Fruit fly (Drosophila melanogaster): ENCODE data around the gene CG6696.

The CG6696 gene

dm6 chrX:18644890-18645289, 17.1 kb downstream of the CG6696 start (continued):
- peak; percentile 80 for TF ChIP-seq salm (tag; optimal IDR thresholded peaks at IDR 0.05)
- TF ChIP-seq CG6813 (GFP tag; optimal IDR thresholded peaks at IDR 0.05) = peak; percentile 71
- no peak for TF ChIP-seq nerfin-2 (GFP tag; IDR thresholded peaks at IDR 0.05; ENCODE audit: partially characterized antibody)

dm6 chrX:18643057-18643656, 18.8 kb downstream of the CG6696 start:
- TF ChIP-seq twi (tag; optimal IDR thresholded peaks at IDR 0.05) = peak; percentile 12
- TF ChIP-seq chinmo (GFP tag; IDR thresholded peaks at IDR 0.05; ENCODE audit: partially characterized antibody) = 0 out of 4 replicates have a peak, but pooled peaks have one; percentile 44
- TF ChIP-seq CG34422 (GFP tag; IDR thresholded peaks at IDR 0.05) = no peak
- no peak for TF ChIP-seq Fer2 (tag; optimal IDR thresholded peaks at IDR 0.05)
- 0 out of 2 replicates have a peak, but pooled peaks have one; percentile 17 for TF ChIP-seq CG8765 (GFP tag; IDR thresholded peaks at IDR 0.05)
- peak in 1 of 2 experiments; percentile 95 for TF ChIP-seq Hr78 (GFP tag; optimal IDR thresholded peaks at IDR 0.05)
- no peak for TF ChIP-seq CG18262 (tag; optimal IDR thresholded peaks at IDR 0.05)
- TF ChIP-seq cg (GFP tag; optimal IDR thresholded peaks at IDR 0.05) = peak; percentile 62
- peak; percentile 69 for TF ChIP-seq crol (GFP tag; IDR thresholded peaks at IDR 0.05)
- TF ChIP-seq CG8281 (tag; optimal IDR thresholded peaks at IDR 0.05) = no peak
- no peak for TF ChIP-seq cwo (GFP tag; optimal IDR thresholded peaks at IDR 0.05)

- TF ChIP-seq peb (GFP tag; IDR thresholded peaks at IDR 0.05) (no peak), crol (GFP tag; IDR thresholded peaks at IDR 0.05) (peak; percentile 91), Sin3A (optimal IDR thresholded peaks at IDR 0.05) (no peak), CG4360 (GFP tag; IDR thresholded peaks at IDR 0.05) (peak; percentile 72), Bgb (GFP tag; IDR thresholded peaks at IDR 0.05; ENCODE audit: partially characterized antibody) (no peak), CG10321 (GFP tag; IDR thresholded peaks at IDR 0.05) (no peak), pho (GFP tag; optimal IDR thresholded peaks at IDR 0.05) (no peak), CG1603 (tag; optimal IDR thresholded peaks at IDR 0.05) (no peak), Sry-β (GFP tag; optimal IDR thresholded peaks at IDR 0.05) (no peak), MBD-R2 (GFP tag; IDR thresholded peaks at IDR 0.05) (no peak), CG17385 (GFP tag; optimal IDR thresholded peaks at IDR 0.05) (peak; percentile 47), CG1529 (GFP tag; optimal IDR thresholded peaks at IDR 0.05) (no peak), pros (GFP tag; optimal IDR thresholded peaks at IDR 0.05) (peak; percentile 40), CG7786 (GFP tag; optimal IDR thresholded peaks at IDR 0.05) (no peak), ase (GFP tag; IDR thresholded peaks at IDR 0.05) (no peak), corto (GFP tag; optimal IDR thresholded peaks at IDR 0.05) (no peak), fd64A (GFP tag; optimal IDR thresholded peaks at IDR 0.05) (no peak), sd (tag; optimal IDR thresholded peaks at IDR 0.05) (no peak), Nf-YC (tag; optimal IDR thresholded peaks at IDR 0.05) (peak; percentile 21), ems (GFP tag; optimal IDR thresholded peaks at IDR 0.05) (no peak), CG1832 (GFP tag; optimal IDR thresholded peaks at IDR 0.05) (peak; percentile 69), CG6813 (GFP tag; optimal IDR thresholded peaks at IDR 0.05) (no peak), inv (GFP tag; IDR thresholded peaks at IDR 0.05; ENCODE audit: partially characterized antibody) (no peak), disco-r (GFP tag; optimal IDR thresholded peaks at IDR 0.05) (no peak), CG7963 (GFP tag; IDR thresholded peaks at IDR 0.05; ENCODE audit: partially characterized antibody) (no peak), fu2 (GFP tag; optimal IDR thresholded peaks at IDR 0.05) (no peak), ara (GFP tag; IDR thresholded peaks at IDR 0.05) (no peak), Med (GFP tag) (peak; percentile 49), Dbx (GFP tag; IDR thresholded peaks at IDR 0.05) (no peak), Hr78 (GFP tag; optimal IDR thresholded peaks at IDR 0.05) (peak in 1 of 2 experiments; percentile 76), gem (tag; optimal IDR thresholded peaks at IDR 0.05) (no peak), CG8089 (GFP tag; optimal IDR thresholded peaks at IDR 0.05) (no peak), cato (GFP tag; optimal IDR thresholded peaks at IDR 0.05; ENCODE audit: borderline replicate concordance) (no peak), CG10267 (tag; optimal IDR thresholded peaks at IDR 0.05) (no peak)
Measured at dm6 chrX:18636275-18636947, 25.5 kb downstream of the CG6696 start.

All from whole organism, embryonic.